Worm (Caenorhabditis elegans): ENCODE results near the gene str-1.

- TF ChIP-seq atf-7 (tag; optimal IDR thresholded peaks at IDR 0.05), result no peak
- TF ChIP-seq mxl-1 (tag; optimal IDR thresholded peaks at IDR 0.05), result no peak
- no peak for TF ChIP-seq lag-1 (GFP tag; IDR thresholded peaks at IDR 0.05)
- TF ChIP-seq dpff-1 (tag; optimal IDR thresholded peaks at IDR 0.05), result no peak
- TF ChIP-seq madf-8 (GFP tag; conservative IDR thresholded peaks at IDR 0.05), result no peak
- TF ChIP-seq hmg-20 (GFP tag; IDR thresholded peaks at IDR 0.05), result no peak
- no peak for TF ChIP-seq sptf-2 (GFP tag; optimal IDR thresholded peaks at IDR 0.05)
- no peak for TF ChIP-seq mcd-1 (GFP tag; IDR thresholded peaks at IDR 0.05)
- no peak for TF ChIP-seq ceh-58 (GFP tag; IDR thresholded peaks at IDR 0.05)
These were observed 9.2 kb downstream of the str-1 start for ce11 chrIV:7182818-7183217.
